Worm (Caenorhabditis elegans) whole organism, L1 larva: ENCODE results near the gene del-5.
A peak's percentile ranks its signal among the peaks of the same experiment; 100 is the strongest.

Experiments used
- C34B4.2 ChIP-seq: sonication (generic microtip); optimal IDR thresholded peaks from 2 replicates; lab custom pipeline; 2017; ENCODE audit warnings: mild to moderate bottlenecking, missing genetic modification characterization, missing compliant biosample characterization
- Y116A8C.19 ChIP-seq: sonication (generic microtip); optimal IDR thresholded peaks from 2 replicates; lab custom pipeline; 2016; ENCODE audit warnings: missing compliant biosample characterization, missing genetic modification characterization, borderline replicate concordance
- aha-1 ChIP-seq: fragments of 150-350 bp; optimal IDR thresholded peaks from 2 replicates; lab custom pipeline; 2014; ENCODE audit warnings: missing biosample characterization, missing genetic modification characterization
- blmp-1 ChIP-seq: fragments of 150-350 bp; optimal IDR thresholded peaks from 2 replicates; lab custom pipeline; 2014; ENCODE audit warnings: missing biosample characterization, missing genetic modification characterization
- ceh-63 ChIP-seq: fragments of 200-800 bp; sonication (Bioruptor generic); optimal IDR thresholded peaks from 2 replicates; lab custom pipeline; 2018; ENCODE audit warnings: mild to moderate bottlenecking, missing genetic modification characterization, missing compliant biosample characterization
- dpl-1 ChIP-seq, 3 experiments: fragments of 150-350 bp in 2 of 3; sonication (generic microtip) in 1 of 3; optimal IDR thresholded peaks; 2 replicates each; lab custom pipeline; 2014 to 2017; ENCODE audit warnings: missing biosample characterization in 3 of 3, missing genetic modification characterization in 3 of 3, missing genetic modification reagents in 3 of 3
- egl-27 ChIP-seq, 2 experiments: fragments of 150-350 bp in 1 of 2; sonication (generic microtip); optimal IDR thresholded peaks; 3 replicates each; lab custom pipeline; 2017 to 2018; ENCODE audit warnings: missing biosample characterization in 2 of 2, missing genetic modification characterization in 2 of 2, missing genetic modification reagents in 2 of 2
- elt-2 ChIP-seq: sonication (generic microtip); optimal IDR thresholded peaks from 2 replicates; lab custom pipeline; 2016; ENCODE audit warnings: missing genetic modification characterization, mild to moderate bottlenecking, inconsistent platforms, missing compliant biosample characterization, missing genetic modification reagents
- elt-3 ChIP-seq, 6 experiments: fragments of 150-350 bp in 1 of 6; sonication (generic microtip); optimal IDR thresholded peaks; 2 replicates each; lab custom pipeline; 2017 to 2018; ENCODE audit warnings: missing biosample characterization in 6 of 6, missing genetic modification characterization in 6 of 6, inconsistent platforms in 1 of 6
- fkh-8 ChIP-seq: sonication (generic microtip); optimal IDR thresholded peaks from 2 replicates; lab custom pipeline; 2016; ENCODE audit warnings: mild to moderate bottlenecking, missing genetic modification characterization, missing compliant biosample characterization
- fos-1 ChIP-seq: fragments of 150-350 bp; optimal IDR thresholded peaks from 2 replicates; lab custom pipeline; 2014; ENCODE audit warnings: missing biosample characterization, missing genetic modification characterization
- hlh-17 ChIP-seq: fragments of 200-800 bp; sonication (Bioruptor generic); optimal IDR thresholded peaks from 2 replicates; lab custom pipeline; 2018; ENCODE audit warnings: missing genetic modification characterization, mild to moderate bottlenecking, missing compliant biosample characterization, moderate library complexity, borderline replicate concordance
- hlh-4 ChIP-seq: sonication (generic microtip); optimal IDR thresholded peaks from 2 replicates; lab custom pipeline; 2016; ENCODE audit warnings: mild to moderate bottlenecking, missing genetic modification characterization, missing compliant biosample characterization
- jun-1 ChIP-seq: fragments of 150-350 bp; optimal IDR thresholded peaks from 2 replicates; lab custom pipeline; 2014; ENCODE audit warnings: missing biosample characterization, missing genetic modification reagents, missing genetic modification characterization
- lin-13 ChIP-seq: fragments of 150-350 bp; optimal IDR thresholded peaks from 2 replicates; lab custom pipeline; 2014; ENCODE audit warnings: missing biosample characterization, missing genetic modification reagents, missing genetic modification characterization
- lin-14 ChIP-seq: fragments of 200-800 bp; sonication (Bioruptor generic); optimal IDR thresholded peaks from 2 replicates; lab custom pipeline; 2018; ENCODE audit warnings: mild to moderate bottlenecking, missing genetic modification characterization, moderate library complexity, missing compliant biosample characterization
- mdl-1 ChIP-seq, 2 experiments: fragments of 150-350 bp; optimal IDR thresholded peaks; 2 replicates each; lab custom pipeline; 2014 to 2017; ENCODE audit warnings: missing biosample characterization in 2 of 2, missing genetic modification characterization in 2 of 2, inconsistent platforms in 1 of 2
- mep-1 ChIP-seq: fragments of 150-350 bp; optimal IDR thresholded peaks from 2 replicates; lab custom pipeline; 2014; ENCODE audit warnings: missing biosample characterization, missing genetic modification characterization
- nhr-12 ChIP-seq: sonication (generic microtip); optimal IDR thresholded peaks from 2 replicates; lab custom pipeline; 2017; ENCODE audit warnings: missing biosample characterization, missing genetic modification characterization
- nhr-71 ChIP-seq: sonication (generic microtip); optimal IDR thresholded peaks from 2 replicates; lab custom pipeline; 2016; ENCODE audit warnings: mild to moderate bottlenecking, missing genetic modification characterization, moderate library complexity, missing compliant biosample characterization
- nhr-76 ChIP-seq: sonication (generic microtip); optimal IDR thresholded peaks from 2 replicates; lab custom pipeline; 2017; ENCODE audit warnings: missing biosample characterization, missing genetic modification characterization
- nhr-84 ChIP-seq: sonication (generic microtip); optimal IDR thresholded peaks from 2 replicates; lab custom pipeline; 2017; ENCODE audit warnings: missing biosample characterization, missing genetic modification characterization
- pag-3 ChIP-seq: sonication (generic microtip); optimal IDR thresholded peaks from 2 replicates; lab custom pipeline; 2017; ENCODE audit warnings: missing genetic modification characterization, mild to moderate bottlenecking, missing compliant biosample characterization, antibody characterized with exemption, borderline replicate concordance; ENCODE audit not compliant: insufficient read depth
- pqm-1 ChIP-seq: sonication (generic microtip); optimal IDR thresholded peaks from 3 replicates; lab custom pipeline; 2017; ENCODE audit warnings: missing biosample characterization, missing genetic modification characterization
- rnt-1 ChIP-seq: sonication (generic microtip); optimal IDR thresholded peaks from 2 replicates; lab custom pipeline; 2016; ENCODE audit warnings: mild to moderate bottlenecking, missing genetic modification characterization, moderate library complexity, missing compliant biosample characterization
- sptf-1 ChIP-seq: fragments of 150-350 bp; optimal IDR thresholded peaks from 2 replicates; lab custom pipeline; 2014; ENCODE audit warnings: missing biosample characterization, missing genetic modification characterization
- sup-37 ChIP-seq: fragments of 200-800 bp; sonication (Bioruptor generic); optimal IDR thresholded peaks from 2 replicates; lab custom pipeline; 2018; ENCODE audit warnings: mild to moderate bottlenecking, missing genetic modification characterization, missing compliant biosample characterization
- tbx-2 ChIP-seq: sonication (generic microtip); optimal IDR thresholded peaks from 2 replicates; lab custom pipeline; 2016; ENCODE audit warnings: missing genetic modification characterization, missing compliant biosample characterization
- unc-30 ChIP-seq: sonication (generic microtip); optimal IDR thresholded peaks from 2 replicates; lab custom pipeline; 2017; ENCODE audit warnings: missing biosample characterization, missing genetic modification characterization
- unc-62 ChIP-seq: fragments of 150-350 bp; optimal IDR thresholded peaks from 2 replicates; lab custom pipeline; 2014; ENCODE audit warnings: missing biosample characterization, missing genetic modification reagents, missing genetic modification characterization
- zip-4 ChIP-seq: fragments of 200-800 bp; sonication (Bioruptor generic); optimal IDR thresholded peaks from 2 replicates; lab custom pipeline; 2018; ENCODE audit warnings: mild to moderate bottlenecking, missing genetic modification characterization, moderate library complexity, missing compliant biosample characterization

The del-5 gene

ce11 chrX:10961724-10962123 lies 46.3 kb downstream of the del-5 start:
- TF ChIP-seq nhr-12 (tag; lab: Kevin White, UChicago) (no peak), hlh-17 (GFP tag; lab: Kevin White, UChicago) (no peak), unc-30 (tag; lab: Kevin White, UChicago) (no peak), blmp-1 (tag; lab: Kevin White, UChicago) (no peak)

- TF ChIP-seq sptf-1 (tag; lab: Kevin White, UChicago) (no peak), jun-1 (no peak), dpl-1 (GFP tag; optimal IDR thresholded peaks at IDR 0.05; lab: Kevin White, UChicago) (no peak), nhr-71 (tag; lab: Kevin White, UChicago) (no peak), egl-27 (tag; optimal IDR thresholded peaks at IDR 0.05; lab: Kevin White, UChicago) (no peak), tbx-2 (no peak), blmp-1 (tag; lab: Kevin White, UChicago) (no peak)
Measured at ce11 chrX:10959136-10959535, 48.8 kb downstream of the del-5 start, which contains the start of gene K09C8.2. K09C8.2 (plus strand) TSS chrX:10959436.

- TF ChIP-seq nhr-12 (tag; lab: Kevin White, UChicago) (no peak), sup-37 (GFP tag; lab: Kevin White, UChicago) (no peak), ceh-63 (no peak), zip-4 (no peak), nhr-84 (no peak), mdl-1 (tag; optimal IDR thresholded peaks at IDR 0.05; lab: Kevin White, UChicago) (no peak), fkh-8 (tag; lab: Kevin White, UChicago) (no peak), blmp-1 (tag; lab: Kevin White, UChicago) (no peak), hlh-4 (tag; lab: Kevin White, UChicago) (no peak), egl-27 (tag; optimal IDR thresholded peaks at IDR 0.05; lab: Kevin White, UChicago) (no peak), mep-1 (no peak), rnt-1 (tag; lab: Kevin White, UChicago) (no peak), C34B4.2 (tag; lab: Kevin White, UChicago) (no peak), Y116A8C.19 (tag; lab: Kevin White, UChicago) (no peak), unc-62 (GFP tag; lab: Kevin White, UChicago) (no peak), elt-3 (tag; optimal IDR thresholded peaks at IDR 0.05; lab: Kevin White, UChicago) (no peak), lin-13 (no peak)
Measured at ce11 chrX:10958427-10958826, 49.6 kb downstream of the del-5 start, which contains the start of gene nlp-19. nlp-19 (plus strand) TSS chrX:10958727.

- TF ChIP-seq aha-1 (tag; lab: Kevin White, UChicago) (no peak), elt-2 (tag; lab: Kevin White, UChicago) (peak; percentile 5), lin-14 (GFP tag; lab: Kevin White, UChicago) (no peak), pag-3 (tag; lab: Kevin White, UChicago) (no peak), fos-1 (tag; lab: Kevin White, UChicago) (no peak), pqm-1 (no peak), nhr-76 (tag; lab: Kevin White, UChicago) (no peak)
Measured at ce11 chrX:10956972-10957678, 50.9 kb downstream of the del-5 start.
